Worm (Caenorhabditis elegans) whole organism, L4 larva: ENCODE data around the gene ccch-1.
A peak's percentile ranks its signal among the peaks of the same experiment; 100 is the strongest.

Experiments
- F10B5.3 ChIP-seq: sonication (generic microtip); optimal IDR thresholded peaks from 2 replicates; lab custom pipeline; 2016; ENCODE audit warnings: mild to moderate bottlenecking, missing genetic modification characterization, missing compliant biosample characterization
- F26F4.8 ChIP-seq: fragments of 200-800 bp; sonication (Bioruptor generic); conservative IDR thresholded peaks from 2 replicates; pipeline ENCODE4 v1.3.6; 2022; ENCODE audit warnings: missing genetic modification characterization, missing compliant biosample characterization
- F37D6.2 ChIP-seq: sonication (generic microtip); optimal IDR thresholded peaks from 2 replicates; lab custom pipeline; 2016; ENCODE audit warnings: mild to moderate bottlenecking, missing genetic modification characterization, missing compliant biosample characterization
- F44E2.7 ChIP-seq: fragments of 200-800 bp; sonication (Bioruptor generic); IDR thresholded peaks from 2 replicates; pipeline ENCODE4 v2.1.2; 2022; ENCODE audit warnings: missing genetic modification characterization, missing compliant biosample characterization
- Y5F2A.4 ChIP-seq: fragments of 200-800 bp; sonication (Bioruptor generic); optimal IDR thresholded peaks from 2 replicates; lab custom pipeline; 2018; ENCODE audit warnings: mild to moderate bottlenecking, missing genetic modification characterization, missing compliant biosample characterization
- aha-1 ChIP-seq: fragments of 150-350 bp; peaks from one replicate; lab custom pipeline; 2014; ENCODE audit warnings: missing biosample characterization, missing genetic modification characterization
- aly-2 ChIP-seq: sonication (generic microtip); optimal IDR thresholded peaks from 2 replicates; lab custom pipeline; 2018; ENCODE audit warnings: missing biosample characterization, missing genetic modification characterization
- ama-1 ChIP-seq: fragments of 150-350 bp; optimal IDR thresholded peaks from 2 replicates; lab custom pipeline; 2014; ENCODE audit warnings: inconsistent platforms, mixed read lengths
- arid-1 ChIP-seq: fragments of 200-800 bp; sonication (Bioruptor generic); conservative IDR thresholded peaks from 2 replicates; pipeline ENCODE4 v1.3.6; 2022; ENCODE audit warnings: missing genetic modification reagents, missing genetic modification characterization, missing compliant biosample characterization
- ceh-32 ChIP-seq: sonication (generic microtip); optimal IDR thresholded peaks from 2 replicates; lab custom pipeline; 2016; ENCODE audit warnings: mild to moderate bottlenecking, missing genetic modification characterization, missing compliant biosample characterization; ENCODE audit not compliant: poor library complexity
- ceh-62 ChIP-seq: sonication (generic microtip); optimal IDR thresholded peaks from 2 replicates; lab custom pipeline; 2017; ENCODE audit warnings: missing biosample characterization, missing genetic modification characterization
- ceh-82 ChIP-seq: sonication (generic microtip); optimal IDR thresholded peaks from 2 replicates; lab custom pipeline; 2017; ENCODE audit warnings: missing biosample characterization, missing genetic modification characterization
- daf-16 ChIP-seq, 3 experiments: sonication (generic microtip); optimal IDR thresholded peaks; 2 replicates each; lab custom pipeline; 2016 to 2017; ENCODE audit warnings: missing genetic modification characterization in 3 of 3, missing genetic modification reagents in 3 of 3, mild to moderate bottlenecking in 2 of 3, missing compliant biosample characterization in 2 of 3, missing biosample characterization in 1 of 3, moderate library complexity in 1 of 3
- dmd-8 ChIP-seq: fragments of 200-800 bp; sonication (Bioruptor generic); IDR thresholded peaks from 2 replicates; pipeline ENCODE4 v1.3.6; 2022; ENCODE audit warnings: missing genetic modification characterization, missing compliant biosample characterization
- duxl-1 ChIP-seq: sonication (generic microtip); optimal IDR thresholded peaks from 2 replicates; lab custom pipeline; 2016; ENCODE audit warnings: mild to moderate bottlenecking, missing genetic modification characterization, moderate library complexity, missing compliant biosample characterization; ENCODE audit not compliant: poor library complexity
- egl-27 ChIP-seq: sonication (generic microtip); optimal IDR thresholded peaks from 3 replicates; lab custom pipeline; 2017; ENCODE audit warnings: missing biosample characterization, missing genetic modification reagents, missing genetic modification characterization
- fos-1 ChIP-seq: fragments of 150-350 bp; optimal IDR thresholded peaks from 2 replicates; lab custom pipeline; 2014; ENCODE audit warnings: missing biosample characterization, missing genetic modification characterization
- gei-8 ChIP-seq: fragments of 200-800 bp; sonication (Bioruptor generic); optimal IDR thresholded peaks from 2 replicates; lab custom pipeline; 2018; ENCODE audit warnings: mild to moderate bottlenecking, missing genetic modification characterization, missing compliant biosample characterization
- hif-1 ChIP-seq, 2 experiments: sonication (generic microtip); optimal IDR thresholded peaks; 2 replicates each; lab custom pipeline; 2016 to 2017; ENCODE audit warnings: missing compliant biosample characterization in 2 of 2, missing genetic modification characterization in 2 of 2, missing genetic modification reagents in 2 of 2, missing genotype in 2 of 2, mild to moderate bottlenecking in 1 of 2
- hlh-11 ChIP-seq: fragments of 200-800 bp; sonication (Bioruptor generic); optimal IDR thresholded peaks from 2 replicates; lab custom pipeline; 2018; ENCODE audit warnings: mild to moderate bottlenecking, missing genetic modification characterization, missing compliant biosample characterization
- hlh-30 ChIP-seq: sonication (generic microtip); optimal IDR thresholded peaks from 2 replicates; lab custom pipeline; 2017; ENCODE audit warnings: antibody characterized with exemption, mild to moderate bottlenecking, missing genetic modification characterization, missing compliant biosample characterization; ENCODE audit not compliant: insufficient read depth
- hmg-1.1 ChIP-seq: fragments of 200-800 bp; sonication (Bioruptor generic); IDR thresholded peaks from 2 replicates; pipeline ENCODE4 v1.3.6; 2022; ENCODE audit warnings: missing genetic modification reagents, missing genetic modification characterization, missing compliant biosample characterization
- jun-1 ChIP-seq: fragments of 150-350 bp; optimal IDR thresholded peaks from 2 replicates; lab custom pipeline; 2014; ENCODE audit warnings: missing biosample characterization, missing genetic modification reagents, missing genetic modification characterization
- lim-7 ChIP-seq: fragments of 200-800 bp; sonication (Bioruptor generic); IDR thresholded peaks from 2 replicates; pipeline ENCODE4 v1.3.6; 2022; ENCODE audit warnings: missing genetic modification characterization, missing compliant biosample characterization
- lin-1 ChIP-seq: fragments of 200-800 bp; sonication (Bioruptor generic); IDR thresholded peaks from 2 replicates; pipeline ENCODE4 v1.3.6; 2022; ENCODE audit warnings: missing genetic modification reagents, missing genetic modification characterization, missing compliant biosample characterization
- lin-38 ChIP-seq: fragments of 200-800 bp; sonication (Bioruptor generic); IDR thresholded peaks from 2 replicates; pipeline ENCODE4 v1.3.6; 2022; ENCODE audit warnings: missing genetic modification reagents, missing genetic modification characterization, missing compliant biosample characterization
- madf-5 ChIP-seq, 2 experiments: fragments of 200-800 bp; sonication (Bioruptor generic); IDR thresholded peaks; 2 replicates each; pipeline ENCODE4 v1.3.6; 2022; ENCODE audit warnings: missing compliant biosample characterization in 2 of 2, missing genetic modification characterization in 2 of 2
- madf-9 ChIP-seq: fragments of 200-800 bp; sonication (Bioruptor generic); conservative IDR thresholded peaks from 2 replicates; pipeline ENCODE4 v1.3.6; 2022; ENCODE audit warnings: missing genetic modification reagents, missing genetic modification characterization, missing compliant biosample characterization
- mdt-29 ChIP-seq: fragments of 200-800 bp; sonication (Bioruptor generic); IDR thresholded peaks from 2 replicates; pipeline ENCODE4 v1.3.6; 2022; ENCODE audit warnings: missing genetic modification reagents, missing genetic modification characterization, missing compliant biosample characterization
- mes-2 ChIP-seq: sonication (generic microtip); optimal IDR thresholded peaks from 2 replicates; lab custom pipeline; 2016; ENCODE audit warnings: missing genotype, mild to moderate bottlenecking, missing genetic modification characterization, missing compliant biosample characterization; ENCODE audit not compliant: poor library complexity, severe bottlenecking
- mxl-2 ChIP-seq: fragments of 200-800 bp; sonication (Bioruptor generic); conservative IDR thresholded peaks from 2 replicates; pipeline ENCODE4 v1.3.6; 2022; ENCODE audit warnings: missing genetic modification reagents, missing genetic modification characterization, missing compliant biosample characterization
- nhr-10 ChIP-seq: fragments of 150-350 bp; optimal IDR thresholded peaks from 2 replicates; lab custom pipeline; 2014; ENCODE audit warnings: missing biosample characterization, missing genetic modification characterization
- nhr-111 ChIP-seq: fragments of 200-800 bp; sonication (Bioruptor generic); optimal IDR thresholded peaks from 2 replicates; lab custom pipeline; 2018; ENCODE audit warnings: mild to moderate bottlenecking, missing genetic modification characterization, missing compliant biosample characterization
- nhr-25 ChIP-seq: sonication (generic microtip); optimal IDR thresholded peaks from 2 replicates; lab custom pipeline; 2017; ENCODE audit warnings: missing genetic modification characterization, mild to moderate bottlenecking, missing compliant biosample characterization, antibody characterized with exemption, moderate library complexity, borderline replicate concordance; ENCODE audit not compliant: insufficient read depth
- nhr-28 ChIP-seq: fragments of 150-350 bp; optimal IDR thresholded peaks from 2 replicates; lab custom pipeline; 2014; ENCODE audit warnings: missing biosample characterization, missing genetic modification characterization
- nhr-42 ChIP-seq: fragments of 200-800 bp; sonication (Bioruptor generic); IDR thresholded peaks from 2 replicates; pipeline ENCODE4 v1.3.6; 2022; ENCODE audit warnings: missing genetic modification characterization, missing compliant biosample characterization
- nhr-48 ChIP-seq: sonication (generic microtip); optimal IDR thresholded peaks from 2 replicates; lab custom pipeline; 2016; ENCODE audit warnings: mild to moderate bottlenecking, missing genetic modification characterization, missing compliant biosample characterization
- nhr-76 ChIP-seq: fragments of 150-350 bp; optimal IDR thresholded peaks from 2 replicates; lab custom pipeline; 2014; ENCODE audit warnings: missing biosample characterization, missing genetic modification characterization
- sdz-12 ChIP-seq: fragments of 200-800 bp; sonication (Bioruptor generic); optimal IDR thresholded peaks from 2 replicates; lab custom pipeline; 2018; ENCODE audit warnings: mild to moderate bottlenecking, missing genetic modification characterization, missing compliant biosample characterization
- set-16 ChIP-seq: fragments of 200-800 bp; sonication (Bioruptor generic); IDR thresholded peaks from 2 replicates; pipeline ENCODE4 v1.3.6; 2022; ENCODE audit warnings: missing genetic modification reagents, missing genetic modification characterization, missing compliant biosample characterization
- snpc-1.2 ChIP-seq: fragments of 200-800 bp; sonication (Bioruptor generic); IDR thresholded peaks from 2 replicates; pipeline ENCODE4 v1.3.6; 2022; ENCODE audit warnings: missing genetic modification reagents, missing genetic modification characterization, missing compliant biosample characterization
- unc-62 ChIP-seq, 3 experiments: fragments of 150-350 bp in 1 of 3; sonication (generic microtip); optimal IDR thresholded peaks in 2 of 3; peaks in 1 of 3; 1 replicate in 1 of 3; 2 replicates in 2 of 3; lab custom pipeline; 2014 to 2017; ENCODE audit warnings: missing biosample characterization in 3 of 3, missing genetic modification characterization in 3 of 3, missing genetic modification reagents in 3 of 3, missing genotype in 1 of 3
- vab-7 ChIP-seq: fragments of 200-800 bp; sonication (Bioruptor generic); IDR thresholded peaks from 2 replicates; pipeline ENCODE4 v1.3.6; 2022; ENCODE audit warnings: missing genetic modification reagents, missing genetic modification characterization, missing compliant biosample characterization
- zag-1 ChIP-seq: fragments of 150-350 bp; optimal IDR thresholded peaks from 2 replicates; lab custom pipeline; 2014; ENCODE audit warnings: missing biosample characterization, missing genetic modification characterization

The ccch-1 gene

DNA sequence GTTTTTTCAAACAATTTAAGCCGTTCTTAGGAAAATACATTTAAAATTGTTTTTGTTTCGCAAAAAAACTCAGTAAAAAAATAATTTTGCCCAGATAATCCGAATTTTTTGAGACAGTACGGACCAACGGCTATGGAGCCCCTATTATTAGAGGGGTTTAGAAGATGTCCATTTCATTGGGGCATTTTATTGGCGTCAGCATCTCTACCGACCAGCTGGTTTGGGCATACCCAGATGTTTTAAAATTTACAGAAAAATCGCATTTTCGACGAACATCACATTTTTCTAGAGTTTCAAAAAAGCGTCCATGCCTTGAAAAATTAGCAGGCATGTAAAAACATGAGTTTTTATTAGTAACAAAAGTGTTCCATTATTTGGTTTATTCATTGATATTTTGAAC lies 13.7 kb downstream of the ccch-1 start (continued):
- peak in 1 of 2 experiments; percentile 64 for TF ChIP-seq hif-1 (tag; optimal IDR thresholded peaks at IDR 0.05; lab: Kevin White, UChicago)
- TF ChIP-seq arid-1 = 0 out of 2 replicates have a peak, but pooled peaks have one; percentile 39
- no peak for TF ChIP-seq egl-27 (tag; lab: Kevin White, UChicago)
- TF ChIP-seq fos-1 (tag; lab: Kevin White, UChicago) = no peak
- 0 out of 2 replicates have a peak, but pooled peaks have one; percentile 53 for TF ChIP-seq madf-9
- peak; percentile 30; the same call in 1 of the 2 replicates for TF ChIP-seq vab-7 (GFP tag; lab: Robert Waterston, UW)
- TF ChIP-seq mdt-29 (GFP tag; lab: Robert Waterston, UW) = 0 out of 2 replicates have a peak, but pooled peaks have one; percentile 5
- TF ChIP-seq snpc-1.2 (GFP tag; lab: Robert Waterston, UW) = 0 out of 2 replicates have a peak, but pooled peaks have one; percentile 6
- peak; percentile 67 for TF ChIP-seq lim-7 (GFP tag; lab: Robert Waterston, UW)
- TF ChIP-seq F10B5.3 (tag; lab: Kevin White, UChicago) = no peak
- no peak for TF ChIP-seq zag-1
- peak; percentile 19 for TF ChIP-seq ama-1
- TF ChIP-seq jun-1 (tag; lab: Kevin White, UChicago) = no peak
- no peak for TF ChIP-seq sdz-12 (GFP tag; lab: Kevin White, UChicago)
- 0 out of 2 replicates have a peak, but pooled peaks have one; percentile 33 for TF ChIP-seq hmg-1.1 (GFP tag; lab: Robert Waterston, UW)
- TF ChIP-seq F44E2.7 = no peak

DNA sequence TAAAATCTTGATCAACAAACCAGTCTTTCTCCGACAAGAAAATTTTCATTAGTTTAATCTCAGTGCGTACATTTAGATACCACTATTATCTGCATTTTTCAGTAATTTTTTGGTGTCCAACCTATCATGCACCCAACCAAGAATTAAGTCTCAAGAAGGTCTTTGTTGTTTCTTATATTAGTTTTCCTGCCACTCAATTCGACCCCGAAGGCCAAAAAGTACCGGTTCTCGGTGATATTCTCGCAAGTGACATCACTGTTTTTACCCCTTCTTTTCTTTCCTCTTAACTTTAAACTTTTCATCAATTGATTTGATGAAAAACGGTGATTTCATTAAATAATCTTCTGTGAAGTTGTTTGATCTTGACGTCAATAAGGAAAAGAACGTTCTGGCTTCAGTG lies 15.9 kb downstream of the ccch-1 start, which contains the start of gene F38B7.2:
F38B7.2 (plus strand) TSS at position 400 of the 400 bp plus-strand sequence.
- TF ChIP-seq set-16 (GFP tag; lab: Robert Waterston, UW) (no peak), nhr-10 (peak; percentile 30), hlh-11 (peak; percentile 12), daf-16 (GFP tag; optimal IDR thresholded peaks at IDR 0.05; lab: Kevin White, UChicago) (no peak), daf-16 (tag; optimal IDR thresholded peaks at IDR 0.05; lab: Kevin White, UChicago) (no peak), aha-1 (tag; lab: Kevin White, UChicago) (peak; percentile 49), madf-5 (GFP tag; IDR thresholded peaks at IDR 0.05; lab: Robert Waterston, UW) (no peak), hlh-30 (tag; lab: Kevin White, UChicago) (peak; percentile 3), lin-38 (GFP tag; lab: Robert Waterston, UW) (no peak), nhr-28 (peak; percentile 4), unc-62 (GFP tag; optimal IDR thresholded peaks at IDR 0.05 in 1 of 2; lab: Kevin White, UChicago) (peak in 1 of 2 experiments; percentile 71), unc-62 (tag; optimal IDR thresholded peaks at IDR 0.05; lab: Kevin White, UChicago) (no peak), gei-8 (GFP tag; lab: Kevin White, UChicago) (no peak), nhr-48 (peak; percentile 66), nhr-76 (no peak), nhr-25 (peak; percentile 43), ceh-82 (tag; lab: Kevin White, UChicago) (no peak), F10B5.3 (tag; lab: Kevin White, UChicago) (no peak), ceh-32 (no peak), nhr-42 (GFP tag; lab: Robert Waterston, UW) (no peak)

- TF ChIP-seq aha-1 (tag; lab: Kevin White, UChicago) (peak; percentile 49), Y5F2A.4 (GFP tag; lab: Kevin White, UChicago) (no peak)
- TF ChIP-seq, all 104 proteins: peak for 1
These were observed 17.6 kb downstream of the ccch-1 start, which contains the start of gene F38B7.10 for ce11 chrV:11545227-11545626. Gene F38B7.10 (plus strand): TSS chrV:11545527.

ce11 chrV:11546795-11547194 lies 19.2 kb downstream of the ccch-1 start, which contains the start of gene F38B7.11:
Gene F38B7.11 (plus strand): TSS chrV:11547095.
- TF ChIP-seq F26F4.8 (no peak), mes-2 (tag; lab: Kevin White, UChicago) (no peak), ceh-62 (tag; lab: Kevin White, UChicago) (no peak), mdt-29 (GFP tag; lab: Robert Waterston, UW) (no peak), dmd-8 (no peak), vab-7 (GFP tag; lab: Robert Waterston, UW) (no peak), ama-1 (no peak), duxl-1 (tag; lab: Kevin White, UChicago) (no peak), unc-62 (GFP tag; optimal IDR thresholded peaks at IDR 0.05 in 1 of 2; lab: Kevin White, UChicago) (no peak), unc-62 (tag; optimal IDR thresholded peaks at IDR 0.05; lab: Kevin White, UChicago) (no peak), nhr-25 (no peak), mxl-2 (GFP tag; lab: Robert Waterston, UW) (no peak), aly-2 (no peak), egl-27 (tag; lab: Kevin White, UChicago) (no peak), nhr-111 (GFP tag; lab: Kevin White, UChicago) (no peak), lin-1 (no peak), F37D6.2 (tag; lab: Kevin White, UChicago) (no peak), sdz-12 (GFP tag; lab: Kevin White, UChicago) (no peak)
